Fruit fly (Drosophila melanogaster): ENCODE data around the gene CG33764.

Gene CG33764

dm6 chr3L:4221792-4222191 is 45.5 kb downstream of the CG33764 start:
- TF ChIP-seq mirr (GFP tag; optimal IDR thresholded peaks at IDR 0.05): peak; percentile 22
- peak; percentile 78 for TF ChIP-seq CG13624 (GFP tag; optimal IDR thresholded peaks at IDR 0.05)
- TF ChIP-seq grau (tag; optimal IDR thresholded peaks at IDR 0.05): no peak
- TF ChIP-seq Pdp1 (GFP tag; optimal IDR thresholded peaks at IDR 0.05): peak in 1 of 2 experiments; percentile 60
- 0 out of 2 replicates have a peak, but pooled peaks have one; percentile 11 for TF ChIP-seq GATAe (GFP tag; conservative IDR thresholded peaks at IDR 0.05)
- TF ChIP-seq psq (GFP tag; optimal IDR thresholded peaks at IDR 0.05): no peak
- TF ChIP-seq exex (tag; optimal IDR thresholded peaks at IDR 0.05): peak; percentile 17
- TF ChIP-seq CG34376 (GFP tag; optimal IDR thresholded peaks at IDR 0.05): peak; percentile 2
- peak; percentile 70 for TF ChIP-seq grn (GFP tag; optimal IDR thresholded peaks at IDR 0.05)
- peak; percentile 75 for TF ChIP-seq Med (GFP tag)
- no peak for TF ChIP-seq CG12219 (GFP tag; optimal IDR thresholded peaks at IDR 0.05)

- TF ChIP-seq CG32532 (GFP tag; IDR thresholded peaks at IDR 0.05) (peak; percentile 54; the same call in 1 of the 2 replicates), pho (GFP tag; optimal IDR thresholded peaks at IDR 0.05) (no peak), CG2889 (GFP tag; IDR thresholded peaks at IDR 0.05) (no peak), CG13894 (tag; optimal IDR thresholded peaks at IDR 0.05) (peak; percentile 95), dpn (GFP tag; optimal IDR thresholded peaks at IDR 0.05) (no peak), CG2875 (GFP tag; optimal IDR thresholded peaks at IDR 0.05) (no peak), CG6654 (GFP tag; optimal IDR thresholded peaks at IDR 0.05) (no peak), slp2 (GFP tag; optimal IDR thresholded peaks at IDR 0.05) (no peak), CG16813 (GFP tag; IDR thresholded peaks at IDR 0.05; ENCODE audit: partially characterized antibody) (no peak), HLH54F (GFP tag; optimal IDR thresholded peaks at IDR 0.05) (no peak), Sox102F (GFP tag; optimal IDR thresholded peaks at IDR 0.05) (no peak), Atf-2 (GFP tag; optimal IDR thresholded peaks at IDR 0.05) (no peak), CG17186 (GFP tag; optimal IDR thresholded peaks at IDR 0.05) (no peak), CG8388 (GFP tag; optimal IDR thresholded peaks at IDR 0.05) (no peak), HHEX (GFP tag; optimal IDR thresholded peaks at IDR 0.05) (peak; percentile 4), CG11504 (tag; optimal IDR thresholded peaks at IDR 0.05) (no peak), Kr (GFP tag; optimal IDR thresholded peaks at IDR 0.05) (no peak), Fer2 (tag; optimal IDR thresholded peaks at IDR 0.05) (no peak), nerfin-1 (tag; optimal IDR thresholded peaks at IDR 0.05) (no peak), sim (GFP tag; IDR thresholded peaks at IDR 0.05) (no peak), CG14050 (GFP tag; IDR thresholded peaks at IDR 0.05) (no peak), amos (GFP tag; IDR thresholded peaks at IDR 0.05; ENCODE audit: partially characterized antibody) (peak; percentile 34; the same call in 1 of the 2 replicates), dimm (GFP tag; IDR thresholded peaks at IDR 0.05) (no peak), CG6272 (GFP tag; IDR thresholded peaks at IDR 0.05) (no peak), CG5180 (GFP tag; optimal IDR thresholded peaks at IDR 0.05) (peak; percentile 14), CG10543 (GFP tag; optimal IDR thresholded peaks at IDR 0.05) (peak; percentile 97), Side (GFP tag; optimal IDR thresholded peaks at IDR 0.05) (no peak), CG14441 (GFP tag; IDR thresholded peaks at IDR 0.05) (peak; percentile 37; the same call in 1 of the 2 replicates), Mes4 (GFP tag; optimal IDR thresholded peaks at IDR 0.05) (no peak), crc (GFP tag; optimal IDR thresholded peaks at IDR 0.05) (no peak), unpg (GFP tag; optimal IDR thresholded peaks at IDR 0.05) (no peak), dan (GFP tag; IDR thresholded peaks at IDR 0.05) (no peak), eve (GFP tag; optimal IDR thresholded peaks at IDR 0.05) (no peak), kay (GFP tag; optimal IDR thresholded peaks at IDR 0.05) (peak; percentile 52), dmrt11E (tag; optimal IDR thresholded peaks at IDR 0.05) (no peak), CG4617 (GFP tag; optimal IDR thresholded peaks at IDR 0.05; ENCODE audit: borderline replicate concordance) (no peak), CG6813 (GFP tag; optimal IDR thresholded peaks at IDR 0.05) (peak; percentile 9), sug (tag; optimal IDR thresholded peaks at IDR 0.05) (peak; percentile 95)
Measured at dm6 chr3L:4221226-4221770, 46.0 kb downstream of the CG33764 start.
